Worm (Caenorhabditis elegans) whole organism, young adult: ENCODE measurements around the gene ugt-33.
A peak's percentile ranks its signal among the peaks of the same experiment; 100 is the strongest.

Experiments
- F57A8.1 ChIP-seq: fragments of 200-800 bp; sonication (Bioruptor generic); optimal IDR thresholded peaks from 2 replicates; lab custom pipeline; 2018; ENCODE audit warnings: mild to moderate bottlenecking, missing genetic modification characterization, moderate library complexity, missing compliant biosample characterization
- K11D2.4 ChIP-seq: fragments of 200-800 bp; sonication (Bioruptor generic); IDR thresholded peaks from 2 replicates; pipeline ENCODE4 v1.3.6; 2022; ENCODE audit warnings: missing genetic modification reagents, missing genetic modification characterization, missing compliant biosample characterization
- K12H6.12 ChIP-seq: fragments of 200-800 bp; sonication (Bioruptor generic); optimal IDR thresholded peaks from 2 replicates; lab custom pipeline; 2018; ENCODE audit warnings: mild to moderate bottlenecking, missing genetic modification characterization, missing compliant biosample characterization
- T26A5.8 ChIP-seq: sonication (generic microtip); optimal IDR thresholded peaks from 2 replicates; lab custom pipeline; 2016; ENCODE audit warnings: missing genetic modification characterization, missing compliant biosample characterization
- Y53F4B.3 ChIP-seq: fragments of 200-800 bp; sonication (Bioruptor generic); IDR thresholded peaks from 2 replicates; pipeline ENCODE4 v1.3.6; 2022; ENCODE audit warnings: missing genetic modification reagents, missing genetic modification characterization, missing compliant biosample characterization
- Y67H2A.10 ChIP-seq: fragments of 200-800 bp; sonication (Bioruptor generic); conservative IDR thresholded peaks from 2 replicates; pipeline ENCODE4 v1.3.6; 2022; ENCODE audit warnings: missing genetic modification reagents, missing genetic modification characterization, missing compliant biosample characterization
- Y79H2A.3 ChIP-seq: fragments of 200-800 bp; sonication (Bioruptor generic); conservative IDR thresholded peaks from 2 replicates; pipeline ENCODE4 v1.3.6; 2022; ENCODE audit warnings: missing genetic modification reagents, missing genetic modification characterization, missing compliant biosample characterization
- Y95B8A.8 ChIP-seq: fragments of 200-800 bp; sonication (Bioruptor generic); IDR thresholded peaks from 2 replicates; pipeline ENCODE4 v1.3.6; 2022; ENCODE audit warnings: missing genetic modification reagents, missing genetic modification characterization, missing compliant biosample characterization
- ZK185.1 ChIP-seq: sonication (generic microtip); optimal IDR thresholded peaks from 2 replicates; lab custom pipeline; 2016; ENCODE audit warnings: mild to moderate bottlenecking, missing genetic modification characterization, missing compliant biosample characterization; ENCODE audit not compliant: poor library complexity, severe bottlenecking
- ama-1 ChIP-seq, 3 experiments: fragments of 150-350 bp in 1 of 3; sonication (generic microtip) in 2 of 3; optimal IDR thresholded peaks; 2 replicates each; lab custom pipeline; 2014 to 2018; ENCODE audit warnings: missing biosample characterization in 2 of 3, missing genetic modification characterization in 2 of 3, missing genetic modification reagents in 2 of 3
- aptf-3 ChIP-seq: fragments of 200-800 bp; sonication (Bioruptor generic); IDR thresholded peaks from 2 replicates; pipeline ENCODE4 v1.3.6; 2022; ENCODE audit warnings: missing genetic modification characterization, missing compliant biosample characterization
- attf-3 ChIP-seq: fragments of 200-800 bp; sonication (Bioruptor generic); conservative IDR thresholded peaks from 2 replicates; pipeline ENCODE4 v1.3.6; 2022; ENCODE audit warnings: missing genetic modification reagents, missing genetic modification characterization, missing compliant biosample characterization
- bed-1 ChIP-seq: fragments of 200-800 bp; sonication (Bioruptor generic); IDR thresholded peaks from 2 replicates; pipeline ENCODE4 v1.3.6; 2022; ENCODE audit warnings: missing genetic modification reagents, missing genetic modification characterization, missing compliant biosample characterization
- bed-2 ChIP-seq: fragments of 200-800 bp; sonication (Bioruptor generic); IDR thresholded peaks from 2 replicates; pipeline ENCODE4 v1.3.6; 2022; ENCODE audit warnings: missing genetic modification reagents, missing genetic modification characterization, missing compliant biosample characterization
- ccch-3 ChIP-seq: fragments of 200-800 bp; sonication (Bioruptor generic); optimal IDR thresholded peaks from 2 replicates; lab custom pipeline; 2018; ENCODE audit warnings: mild to moderate bottlenecking, missing genetic modification characterization, missing compliant biosample characterization
- cebp-1 ChIP-seq, 2 experiments: fragments of 200-800 bp in 1 of 2; sonication (Bioruptor generic) in 1 of 2; sonication (generic microtip) in 1 of 2; IDR thresholded peaks in 1 of 2; optimal IDR thresholded peaks in 1 of 2; 2 replicates each; pipeline versions ENCODE4 v1.3.6 to Lab custom; 2017 to 2022; ENCODE audit warnings: missing compliant biosample characterization in 2 of 2, missing genetic modification characterization in 2 of 2, mild to moderate bottlenecking in 1 of 2, missing genetic modification reagents in 1 of 2, moderate library complexity in 1 of 2
- ceh-58 ChIP-seq: fragments of 200-800 bp; sonication (Bioruptor generic); IDR thresholded peaks from 2 replicates; pipeline ENCODE4 v1.3.6; 2022; ENCODE audit warnings: missing genetic modification characterization, missing compliant biosample characterization
- chd-7 ChIP-seq: sonication (generic microtip); optimal IDR thresholded peaks from 2 replicates; lab custom pipeline; 2016; ENCODE audit warnings: mild to moderate bottlenecking, missing genetic modification characterization, moderate library complexity, missing compliant biosample characterization
- die-1 ChIP-seq: sonication (generic microtip); optimal IDR thresholded peaks from 2 replicates; lab custom pipeline; 2016; ENCODE audit warnings: missing genotype, mild to moderate bottlenecking, missing genetic modification characterization, missing compliant biosample characterization
- dpff-1 ChIP-seq: sonication (generic microtip); optimal IDR thresholded peaks from 2 replicates; lab custom pipeline; 2017; ENCODE audit warnings: mild to moderate bottlenecking, missing genetic modification characterization, missing compliant biosample characterization
- egl-44 ChIP-seq: fragments of 200-800 bp; sonication (Bioruptor generic); IDR thresholded peaks from 2 replicates; pipeline ENCODE4 v1.3.6; 2022; ENCODE audit warnings: missing genetic modification reagents, missing genetic modification characterization, missing compliant biosample characterization
- ets-4 ChIP-seq: fragments of 200-800 bp; sonication (Bioruptor generic); optimal IDR thresholded peaks from 2 replicates; lab custom pipeline; 2018; ENCODE audit warnings: mild to moderate bottlenecking, missing genetic modification characterization, missing compliant biosample characterization
- gei-17 ChIP-seq: fragments of 200-800 bp; sonication (Bioruptor generic); optimal IDR thresholded peaks from 2 replicates; lab custom pipeline; 2018; ENCODE audit warnings: mild to moderate bottlenecking, missing genetic modification characterization, missing compliant biosample characterization
- him-1 ChIP-seq: sonication (generic microtip); optimal IDR thresholded peaks from 2 replicates; lab custom pipeline; 2016; ENCODE audit warnings: missing genotype, missing genetic modification reagents, missing genetic modification characterization, missing compliant biosample characterization
- hmg-20 ChIP-seq: fragments of 200-800 bp; sonication (Bioruptor generic); IDR thresholded peaks from 2 replicates; pipeline ENCODE4 v1.3.6; 2022; ENCODE audit warnings: missing genetic modification reagents, missing genetic modification characterization, missing compliant biosample characterization
- hrde-1 ChIP-seq: sonication (generic microtip); optimal IDR thresholded peaks from 2 replicates; lab custom pipeline; 2016; ENCODE audit warnings: missing genetic modification characterization, mild to moderate bottlenecking, missing compliant biosample characterization, moderate library complexity, missing genotype, missing genetic modification reagents, borderline replicate concordance
- lin-26 ChIP-seq: fragments of 200-800 bp; sonication (Bioruptor generic); IDR thresholded peaks from 2 replicates; pipeline ENCODE4 v1.3.6; 2022; ENCODE audit warnings: missing genetic modification reagents, missing genetic modification characterization, missing compliant biosample characterization
- lin-35 ChIP-seq, 3 experiments: fragments of 150-350 bp in 2 of 3; sonication (generic microtip) in 1 of 3; optimal IDR thresholded peaks; 2 replicates each; lab custom pipeline; 2014 to 2018; ENCODE audit warnings: missing biosample characterization in 3 of 3, missing genetic modification characterization in 3 of 3, missing genetic modification reagents in 3 of 3
- lin-54 ChIP-seq: fragments of 200-800 bp; sonication (Bioruptor generic); optimal IDR thresholded peaks from 2 replicates; lab custom pipeline; 2018; ENCODE audit warnings: mild to moderate bottlenecking, missing genetic modification characterization, missing compliant biosample characterization
- lsl-1 ChIP-seq: fragments of 200-800 bp; sonication (Bioruptor generic); optimal IDR thresholded peaks from 2 replicates; lab custom pipeline; 2018; ENCODE audit warnings: mild to moderate bottlenecking, missing genetic modification characterization, moderate library complexity, missing compliant biosample characterization
- madf-10 ChIP-seq: sonication (generic microtip); optimal IDR thresholded peaks from 2 replicates; lab custom pipeline; 2016; ENCODE audit warnings: mild to moderate bottlenecking, missing genetic modification characterization, missing compliant biosample characterization
- mcd-1 ChIP-seq: fragments of 200-800 bp; sonication (Bioruptor generic); IDR thresholded peaks from 2 replicates; pipeline ENCODE4 v1.3.6; 2022; ENCODE audit warnings: missing genetic modification reagents, missing genetic modification characterization, missing compliant biosample characterization
- nhr-120 ChIP-seq: fragments of 200-800 bp; sonication (Bioruptor generic); IDR thresholded peaks from 2 replicates; pipeline ENCODE4 v1.3.6; 2022; ENCODE audit warnings: missing genetic modification characterization, missing compliant biosample characterization
- nhr-27 ChIP-seq: fragments of 200-800 bp; sonication (Bioruptor generic); optimal IDR thresholded peaks from 2 replicates; lab custom pipeline; 2018; ENCODE audit warnings: mild to moderate bottlenecking, missing genetic modification characterization, moderate library complexity, missing compliant biosample characterization
- snpc-1.3 ChIP-seq: sonication (generic microtip); optimal IDR thresholded peaks from 2 replicates; lab custom pipeline; 2017; ENCODE audit warnings: missing genetic modification characterization, mild to moderate bottlenecking, missing compliant biosample characterization, antibody characterized with exemption, moderate library complexity, missing genotype, missing genetic modification reagents; ENCODE audit not compliant: insufficient read depth
- somi-1 ChIP-seq: fragments of 200-800 bp; sonication (Bioruptor generic); optimal IDR thresholded peaks from 2 replicates; lab custom pipeline; 2018; ENCODE audit warnings: mild to moderate bottlenecking, missing genetic modification characterization, missing compliant biosample characterization
- tbx-9 ChIP-seq: sonication (generic microtip); optimal IDR thresholded peaks from 2 replicates; lab custom pipeline; 2016; ENCODE audit warnings: borderline replicate concordance, missing genetic modification characterization, inconsistent platforms, missing compliant biosample characterization
- zfh-2 ChIP-seq: fragments of 200-800 bp; sonication (Bioruptor generic); conservative IDR thresholded peaks from 2 replicates; pipeline ENCODE4 v1.3.6; 2022; ENCODE audit warnings: missing genetic modification reagents, missing genetic modification characterization, missing compliant biosample characterization
- ztf-22 ChIP-seq: fragments of 200-800 bp; sonication (Bioruptor generic); optimal IDR thresholded peaks from 2 replicates; lab custom pipeline; 2018; ENCODE audit warnings: mild to moderate bottlenecking, missing genetic modification characterization, moderate library complexity, missing compliant biosample characterization
- ztf-25 ChIP-seq: fragments of 200-800 bp; sonication (Bioruptor generic); IDR thresholded peaks from 2 replicates; pipeline ENCODE4 v1.3.6; 2022; ENCODE audit warnings: missing genetic modification reagents, missing genetic modification characterization, missing compliant biosample characterization
- ztf-26 ChIP-seq: sonication (generic microtip); optimal IDR thresholded peaks from 2 replicates; lab custom pipeline; 2017; ENCODE audit warnings: missing genetic modification characterization, missing compliant biosample characterization

The ugt-33 gene

DNA sequence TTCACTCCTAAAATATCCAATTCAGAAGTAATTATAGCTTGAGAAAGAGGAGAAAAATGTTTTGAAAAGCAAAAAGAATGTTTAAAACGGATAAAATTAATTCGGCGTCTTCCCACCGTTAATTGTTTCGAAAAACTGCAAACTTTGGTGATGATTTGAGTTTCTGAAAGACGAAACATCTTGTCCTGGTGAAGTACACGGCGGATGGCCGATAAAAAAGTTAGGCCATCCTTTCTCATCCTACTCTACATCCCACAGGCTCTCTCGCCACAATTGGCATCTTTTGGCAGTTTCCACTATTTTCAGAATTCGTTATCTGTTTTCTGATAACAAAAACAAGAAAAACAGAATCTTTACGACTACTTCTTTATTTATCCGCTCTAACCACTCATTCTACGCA lies 32.7 kb downstream of the ugt-33 start, which contains the start of the genes C35A5.8 and hda-11 (continued):
- TF ChIP-seq ceh-58 (GFP tag; lab: Robert Waterston, UW) (no peak), bed-1 (no peak), Y79H2A.3 (GFP tag; lab: Robert Waterston, UW) (no peak), ZK185.1 (tag; lab: Kevin White, UChicago) (peak; percentile 93), lin-54 (GFP tag; lab: Kevin White, UChicago) (peak; percentile 42), him-1 (tag; lab: Kevin White, UChicago) (peak; percentile 39), hmg-20 (GFP tag; lab: Robert Waterston, UW) (0 out of 2 replicates have a peak, but pooled peaks have one; percentile 7), ccch-3 (GFP tag; lab: Kevin White, UChicago) (peak; percentile 43), Y53F4B.3 (no peak), dpff-1 (tag; lab: Kevin White, UChicago) (no peak), K12H6.12 (tag; lab: Kevin White, UChicago) (peak; percentile 38), lin-26 (GFP tag; lab: Robert Waterston, UW) (no peak), snpc-1.3 (no peak), Y67H2A.10 (no peak), egl-44 (no peak), chd-7 (tag; lab: Kevin White, UChicago) (no peak), ztf-25 (GFP tag; lab: Robert Waterston, UW) (no peak), ztf-22 (GFP tag; lab: Kevin White, UChicago) (no peak), cebp-1 (GFP tag; IDR thresholded peaks at IDR 0.05; lab: Robert Waterston, UW) (peak; percentile 43; the same call in 1 of the 2 replicates), cebp-1 (tag; optimal IDR thresholded peaks at IDR 0.05; lab: Kevin White, UChicago) (no peak), K11D2.4 (GFP tag; lab: Robert Waterston, UW) (peak; percentile 73), Y95B8A.8 (GFP tag; lab: Robert Waterston, UW) (no peak), die-1 (tag; lab: Kevin White, UChicago) (no peak), ama-1 (optimal IDR thresholded peaks at IDR 0.05; lab: Kevin White, UChicago) (no peak), ama-1 (GFP tag; optimal IDR thresholded peaks at IDR 0.05; lab: Kevin White, UChicago) (no peak), zfh-2 (GFP tag; lab: Robert Waterston, UW) (no peak), lsl-1 (GFP tag; lab: Kevin White, UChicago) (peak; percentile 46), somi-1 (GFP tag; lab: Kevin White, UChicago) (no peak), tbx-9 (tag; lab: Kevin White, UChicago) (no peak), ztf-26 (no peak)

DNA sequence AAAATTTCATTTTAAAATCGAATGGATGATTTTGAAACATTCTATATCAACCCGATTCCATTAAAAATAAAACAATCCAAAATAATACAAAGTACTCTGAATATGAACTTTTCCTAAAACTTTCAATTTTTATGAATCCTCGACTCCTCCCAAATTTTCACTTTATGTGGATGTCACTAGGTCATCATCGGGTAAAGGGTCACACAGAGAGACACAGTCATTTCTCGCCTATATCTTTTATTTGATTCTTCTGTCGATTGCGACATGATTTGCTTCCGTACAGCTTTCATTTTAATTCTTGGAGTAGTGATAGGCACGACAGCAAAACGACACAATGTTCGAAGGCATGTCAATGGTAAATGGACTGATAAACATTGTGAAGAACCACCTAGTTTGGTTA lies 35.3 kb downstream of the ugt-33 start, which contains the start of gene F25D1.3:
Gene F25D1.3 (plus strand): TSS at position 225 of the 400 bp plus-strand sequence.
- TF ChIP-seq ets-4 (GFP tag; lab: Kevin White, UChicago): no peak
- no peak for TF ChIP-seq tbx-9 (tag; lab: Kevin White, UChicago)
- TF ChIP-seq K12H6.12 (tag; lab: Kevin White, UChicago): no peak
- TF ChIP-seq aptf-3 (GFP tag; lab: Robert Waterston, UW): no peak
- TF ChIP-seq nhr-120 (GFP tag; lab: Robert Waterston, UW): no peak
- TF ChIP-seq Y53F4B.3: no peak
- no peak for TF ChIP-seq nhr-27 (tag; lab: Kevin White, UChicago)
- TF ChIP-seq madf-10 (tag; lab: Kevin White, UChicago): no peak

DNA sequence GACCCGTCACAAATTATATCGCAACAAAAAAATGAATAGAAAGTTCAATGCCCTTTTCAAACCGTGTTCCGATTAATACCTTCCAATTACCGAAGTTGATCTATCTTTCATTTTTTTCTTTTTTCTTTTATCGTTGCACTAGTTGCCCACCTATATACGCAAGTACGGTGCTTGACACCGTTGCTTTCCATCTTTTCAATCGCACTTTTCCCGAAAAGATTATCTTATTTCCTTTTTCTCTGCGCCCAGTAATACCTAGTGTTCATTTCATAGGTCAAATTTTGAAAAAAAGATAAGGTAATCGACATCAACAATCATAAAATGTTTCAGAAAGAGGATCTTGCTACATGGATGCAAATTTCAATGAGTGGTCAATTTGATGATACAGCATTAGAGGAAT lies 36.4 kb downstream of the ugt-33 start:
- TF ChIP-seq cebp-1 (GFP tag; IDR thresholded peaks at IDR 0.05; lab: Robert Waterston, UW) (no peak), cebp-1 (tag; optimal IDR thresholded peaks at IDR 0.05; lab: Kevin White, UChicago) (no peak), lin-35 (GFP tag; optimal IDR thresholded peaks at IDR 0.05; lab: Kevin White, UChicago) (no peak), die-1 (tag; lab: Kevin White, UChicago) (no peak), madf-10 (tag; lab: Kevin White, UChicago) (no peak), mcd-1 (GFP tag; lab: Robert Waterston, UW) (no peak), gei-17 (GFP tag; lab: Kevin White, UChicago) (no peak), attf-3 (GFP tag; lab: Robert Waterston, UW) (no peak), Y53F4B.3 (no peak), hrde-1 (tag; lab: Kevin White, UChicago) (no peak), T26A5.8 (tag; lab: Kevin White, UChicago) (no peak), bed-2 (GFP tag; lab: Robert Waterston, UW) (no peak), F57A8.1 (no peak), ama-1 (optimal IDR thresholded peaks at IDR 0.05; lab: Kevin White, UChicago) (no peak), ama-1 (GFP tag; optimal IDR thresholded peaks at IDR 0.05; lab: Kevin White, UChicago) (no peak)
